Fruit fly (Drosophila melanogaster): ENCODE measurements around the gene CG43155.

Gene CG43155

DNA sequence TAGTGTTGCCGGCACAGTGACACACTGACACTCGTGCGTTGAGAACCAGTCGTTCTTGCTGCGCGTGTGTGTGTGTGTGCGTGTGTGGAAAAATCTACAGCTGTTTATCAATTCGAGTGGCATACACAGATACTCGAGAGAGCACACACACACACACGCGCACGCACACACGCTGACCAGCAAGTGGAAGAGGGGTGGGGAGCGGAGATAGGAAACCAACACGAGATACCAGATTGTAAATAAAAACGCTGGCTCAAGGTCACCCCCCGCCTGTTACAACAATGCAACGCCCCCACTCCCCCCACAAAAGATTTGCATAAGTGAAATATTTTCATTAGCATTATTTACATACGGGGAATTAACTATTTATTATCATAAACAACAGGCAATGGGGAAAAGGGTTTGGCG lies 32.3 kb upstream of the CG43155 start (continued):
- TF ChIP-seq CG17568 (GFP tag; optimal IDR thresholded peaks at IDR 0.05) (no peak), Med (GFP tag) (peak; percentile 75), CG1233 (GFP tag; optimal IDR thresholded peaks at IDR 0.05) (peak; percentile 14), Lhr (GFP tag; optimal IDR thresholded peaks at IDR 0.05) (peak; percentile 25), Spps (tag; optimal IDR thresholded peaks at IDR 0.05) (no peak), zen2 (GFP tag; IDR thresholded peaks at IDR 0.05; ENCODE audit: partially characterized antibody) (no peak), grn (GFP tag; optimal IDR thresholded peaks at IDR 0.05) (peak; percentile 65), CG42726 (GFP tag; IDR thresholded peaks at IDR 0.05; ENCODE audit: partially characterized antibody) (no peak), Antp (GFP tag; optimal IDR thresholded peaks at IDR 0.05) (no peak), Ravus (GFP tag; IDR thresholded peaks at IDR 0.05) (no peak), row (GFP tag; IDR thresholded peaks at IDR 0.05) (peak; percentile 5; the same call in 1 of the 3 replicates), sqz (GFP tag; optimal IDR thresholded peaks at IDR 0.05) (no peak), CG10979 (tag; optimal IDR thresholded peaks at IDR 0.05) (no peak), gt (GFP tag; IDR thresholded peaks at IDR 0.05) (no peak), CG32532 (GFP tag; IDR thresholded peaks at IDR 0.05) (no peak), Ets65A (GFP tag) (no peak), gfzf (GFP tag; optimal IDR thresholded peaks at IDR 0.05) (no peak), gcm2 (GFP tag; optimal IDR thresholded peaks at IDR 0.05) (no peak), ATbp (GFP tag; optimal IDR thresholded peaks at IDR 0.05) (peak; percentile 54), sug (tag; optimal IDR thresholded peaks at IDR 0.05) (peak; percentile 91), CG32772 (GFP tag; IDR thresholded peaks at IDR 0.05) (no peak), hbn (GFP tag; IDR thresholded peaks at IDR 0.05; ENCODE audit: partially characterized antibody) (no peak), Bgb (GFP tag; IDR thresholded peaks at IDR 0.05; ENCODE audit: partially characterized antibody) (no peak), bcd (GFP tag; optimal IDR thresholded peaks at IDR 0.05) (peak; percentile 25), Dref (GFP tag; IDR thresholded peaks at IDR 0.05) (no peak), CG8924 (tag; optimal IDR thresholded peaks at IDR 0.05) (no peak), HLH4C (GFP tag; IDR thresholded peaks at IDR 0.05; ENCODE audit: partially characterized antibody) (no peak), Atf6 (GFP tag; IDR thresholded peaks at IDR 0.05) (0 out of 2 replicates have a peak, but pooled peaks have one; percentile 36), Camta (GFP tag; optimal IDR thresholded peaks at IDR 0.05) (no peak), CG6689 (GFP tag; IDR thresholded peaks at IDR 0.05) (no peak), CG18599 (GFP tag; optimal IDR thresholded peaks at IDR 0.05) (peak; percentile 72), CG2129 (GFP tag; IDR thresholded peaks at IDR 0.05; ENCODE audit: partially characterized antibody) (no peak), Ada2b (GFP tag; IDR thresholded peaks at IDR 0.05) (no peak), gsb (GFP tag; IDR thresholded peaks at IDR 0.05) (no peak), NFAT (GFP tag; IDR thresholded peaks at IDR 0.05) (peak; percentile 54; the same call in 1 of the 2 replicates), eyg (GFP tag; optimal IDR thresholded peaks at IDR 0.05) (no peak), Hr51 (GFP tag; optimal IDR thresholded peaks at IDR 0.05) (no peak), so (GFP tag; IDR thresholded peaks at IDR 0.05) (0 out of 3 replicates have a peak, but pooled peaks have one; percentile 49), br (optimal IDR thresholded peaks at IDR 0.05) (no peak), Fer3 (tag; optimal IDR thresholded peaks at IDR 0.05) (peak; percentile 41), pb (GFP tag; optimal IDR thresholded peaks at IDR 0.05) (peak; percentile 11), chinmo (GFP tag; IDR thresholded peaks at IDR 0.05; ENCODE audit: partially characterized antibody) (peak; percentile 94), onecut (GFP tag; IDR thresholded peaks at IDR 0.05) (peak; percentile 25; the same call in 1 of the 2 replicates), ham (GFP tag; IDR thresholded peaks at IDR 0.05) (no peak), peb (GFP tag; IDR thresholded peaks at IDR 0.05) (no peak), CG30020 (tag; optimal IDR thresholded peaks at IDR 0.05) (no peak), ewg (GFP tag; optimal IDR thresholded peaks at IDR 0.05) (no peak), CG13287 (GFP tag; IDR thresholded peaks at IDR 0.05; ENCODE audit: partially characterized antibody) (peak; percentile 11; the same call in 1 of the 2 replicates), gsb-n (tag; optimal IDR thresholded peaks at IDR 0.05) (peak; percentile 29), ERR (GFP tag; optimal IDR thresholded peaks at IDR 0.05) (peak; percentile 80), sim (GFP tag; IDR thresholded peaks at IDR 0.05) (no peak)
